Fruit fly (Drosophila melanogaster) whole organism, embryonic: ENCODE results near the gene CG31126.

ENCODE experiments used
- CG1024 ChIP-seq: fragments of 200-800 bp; sonication (Bioruptor generic); IDR thresholded peaks from 2 replicates; pipeline ENCODE4 v1.3.6; 2022; ENCODE audit warnings: missing biosample characterization, missing genetic modification characterization
- CG12104 ChIP-seq: fragments of 200-800 bp; sonication (Bioruptor generic); optimal IDR thresholded peaks from 3 replicates; lab custom pipeline; 2016; ENCODE audit warnings: missing biosample characterization, missing genetic modification characterization
- CG12659 ChIP-seq: fragments of 200-800 bp; sonication (Bioruptor generic); optimal IDR thresholded peaks from 3 replicates; lab custom pipeline; 2017; ENCODE audit warnings: mild to moderate bottlenecking, missing biosample characterization, missing genetic modification reagents, missing genetic modification characterization
- CG13123 ChIP-seq: fragments of 200-800 bp; sonication (Bioruptor generic); optimal IDR thresholded peaks from 2 replicates; lab custom pipeline; 2016; ENCODE audit warnings: missing biosample characterization, missing genetic modification characterization
- CG13424 ChIP-seq: fragments of 200-800 bp; sonication (Bioruptor generic); optimal IDR thresholded peaks from 2 replicates; lab custom pipeline; 2019; ENCODE audit warnings: missing biosample characterization, mild to moderate bottlenecking, missing genetic modification characterization, moderate library complexity
- CG13894 ChIP-seq: fragments of 200-800 bp; sonication (Bioruptor generic); optimal IDR thresholded peaks from 3 replicates; lab custom pipeline; 2018; ENCODE audit warnings: missing biosample characterization, mild to moderate bottlenecking, missing genetic modification characterization, moderate library complexity
- CG14710 ChIP-seq: fragments of 200-800 bp; sonication (Bioruptor generic); optimal IDR thresholded peaks from 3 replicates; lab custom pipeline; 2019; ENCODE audit warnings: missing biosample characterization, mild to moderate bottlenecking, missing genetic modification characterization, moderate library complexity
- CG17912 ChIP-seq: fragments of 200-800 bp; sonication (Bioruptor generic); optimal IDR thresholded peaks from 2 replicates; lab custom pipeline; 2018; ENCODE audit warnings: missing biosample characterization, mild to moderate bottlenecking, missing genetic modification characterization
- CG18476 ChIP-seq: fragments of 200-800 bp; sonication (Bioruptor generic); optimal IDR thresholded peaks from 2 replicates; lab custom pipeline; 2016; ENCODE audit warnings: missing biosample characterization, mild to moderate bottlenecking, missing genetic modification characterization
- CG34422 ChIP-seq: fragments of 200-800 bp; sonication (Bioruptor generic); IDR thresholded peaks from 3 replicates; pipeline ENCODE4 v1.3.6; 2022; ENCODE audit warnings: missing biosample characterization, missing genetic modification characterization
- CG3995 ChIP-seq: fragments of 200-800 bp; sonication (Bioruptor generic); optimal IDR thresholded peaks from 3 replicates; lab custom pipeline; 2016; ENCODE audit warnings: missing biosample characterization, missing genetic modification characterization
- CG6813 ChIP-seq: fragments of 200-800 bp; sonication (Bioruptor generic); optimal IDR thresholded peaks from 2 replicates; lab custom pipeline; 2017; ENCODE audit warnings: missing biosample characterization, missing genetic modification characterization, mild to moderate bottlenecking, moderate library complexity, missing genetic modification reagents
- CG7963 ChIP-seq: fragments of 200-800 bp; sonication (Bioruptor generic); IDR thresholded peaks from 3 replicates; pipeline ENCODE4 v1.3.6; 2022; ENCODE audit warnings: missing biosample characterization, missing genetic modification characterization; ENCODE audit not compliant: partially characterized antibody
- CG8089 ChIP-seq: fragments of 200-800 bp; sonication (Bioruptor generic); optimal IDR thresholded peaks from 3 replicates; lab custom pipeline; 2016; ENCODE audit warnings: missing biosample characterization, missing genetic modification characterization
- Chrac-16 ChIP-seq: fragments of 200-800 bp; sonication (Bioruptor generic); optimal IDR thresholded peaks from 3 replicates; lab custom pipeline; 2016; ENCODE audit warnings: missing biosample characterization, missing genetic modification characterization
- CrebB ChIP-seq: fragments of 200-800 bp; sonication (Bioruptor generic); optimal IDR thresholded peaks from 3 replicates; lab custom pipeline; 2018; ENCODE audit warnings: missing biosample characterization, mild to moderate bottlenecking, missing genetic modification characterization
- Dref ChIP-seq: fragments of 200-800 bp; sonication (Bioruptor generic); IDR thresholded peaks from 2 replicates; pipeline ENCODE4 v1.3.6; 2022; ENCODE audit warnings: missing biosample characterization, missing genetic modification characterization
- Fer2 ChIP-seq: fragments of 200-800 bp; sonication (Bioruptor generic); optimal IDR thresholded peaks from 2 replicates; lab custom pipeline; 2018; ENCODE audit warnings: missing biosample characterization, mild to moderate bottlenecking, missing genetic modification characterization, moderate library complexity
- Gsc ChIP-seq: fragments of 200-800 bp; sonication (Bioruptor generic); IDR thresholded peaks from 2 replicates; pipeline ENCODE4 v1.3.6; 2022; ENCODE audit warnings: missing biosample characterization, missing genetic modification characterization
- Hr39 ChIP-seq: fragments of >200 bp; optimal IDR thresholded peaks from 2 replicates; lab custom pipeline; 2017
- NFAT ChIP-seq: fragments of 200-800 bp; sonication (Bioruptor generic); IDR thresholded peaks from 2 replicates; pipeline ENCODE4 v1.3.6; 2022; ENCODE audit warnings: missing biosample characterization, missing genetic modification characterization
- Pdp1 ChIP-seq, 2 experiments: fragments of 200-800 bp; sonication (Bioruptor generic); optimal IDR thresholded peaks; 3 replicates each; lab custom pipeline; 2016; ENCODE audit warnings: missing biosample characterization in 2 of 2, missing genetic modification characterization in 2 of 2, mild to moderate bottlenecking in 1 of 2, moderate library complexity in 1 of 2
- Side ChIP-seq: fragments of 200-800 bp; sonication (Bioruptor generic); optimal IDR thresholded peaks from 2 replicates; lab custom pipeline; 2016; ENCODE audit warnings: missing biosample characterization, missing genetic modification characterization
- Sox102F ChIP-seq: fragments of 200-800 bp; sonication (Bioruptor generic); optimal IDR thresholded peaks from 2 replicates; lab custom pipeline; 2018; ENCODE audit warnings: missing biosample characterization, mild to moderate bottlenecking, missing genetic modification characterization, moderate library complexity
- Ssrp ChIP-seq: fragments of 200-800 bp; sonication (Bioruptor generic); optimal IDR thresholded peaks from 2 replicates; lab custom pipeline; 2018; ENCODE audit warnings: missing biosample characterization, mild to moderate bottlenecking, missing genetic modification characterization, moderate library complexity
- Stat92E ChIP-seq, 3 experiments: fragments of >200 bp in 2 of 3; fragments of 200-800 bp in 1 of 3; sonication (Bioruptor generic) in 1 of 3; optimal IDR thresholded peaks; 2 replicates each; lab custom pipeline; 2017 to 2019; ENCODE audit warnings: missing biosample characterization in 3 of 3, missing genetic modification characterization in 3 of 3, mild to moderate bottlenecking in 1 of 3, moderate library complexity in 1 of 3
- Trl ChIP-seq, 3 experiments: fragments of >200 bp in 2 of 3; fragments of 200-800 bp in 1 of 3; sonication (Bioruptor generic) in 1 of 3; optimal IDR thresholded peaks; 2 replicates in 1 of 3; 3 replicates in 2 of 3; lab custom pipeline; 2016 to 2017; ENCODE audit warnings: missing biosample characterization in 1 of 3, missing genetic modification characterization in 1 of 3
- Xrp1 ChIP-seq: fragments of 200-800 bp; sonication (Bioruptor generic); IDR thresholded peaks from 2 replicates; pipeline ENCODE4 v1.3.6; 2022; ENCODE audit warnings: missing biosample characterization, missing genetic modification characterization
- abd-A ChIP-seq: fragments of 200-800 bp; sonication (Bioruptor generic); optimal IDR thresholded peaks from 3 replicates; lab custom pipeline; 2019; ENCODE audit warnings: missing biosample characterization, mild to moderate bottlenecking, missing genetic modification characterization, moderate library complexity
- al ChIP-seq: fragments of 200-800 bp; sonication (Bioruptor generic); IDR thresholded peaks from 2 replicates; pipeline ENCODE4 v1.3.6; 2022; ENCODE audit warnings: missing biosample characterization, missing genetic modification characterization
- ase ChIP-seq: fragments of 200-800 bp; sonication (Bioruptor generic); IDR thresholded peaks from 3 replicates; pipeline ENCODE4 v1.3.6; 2022; ENCODE audit warnings: missing biosample characterization, missing genetic modification characterization
- ci ChIP-seq: fragments of 200-800 bp; sonication (Bioruptor generic); IDR thresholded peaks from 3 replicates; pipeline ENCODE4 v1.3.6; 2022; ENCODE audit warnings: missing biosample characterization, missing genetic modification characterization
- dan ChIP-seq: fragments of 200-800 bp; sonication (Bioruptor generic); IDR thresholded peaks from 2 replicates; pipeline ENCODE4 v1.3.6; 2022; ENCODE audit warnings: missing biosample characterization, missing genetic modification characterization
- dpn ChIP-seq, 2 experiments: fragments of 200-800 bp; sonication (Bioruptor generic); optimal IDR thresholded peaks; 3 replicates each; lab custom pipeline; 2016; ENCODE audit warnings: missing biosample characterization in 2 of 2, missing genetic modification characterization in 2 of 2
- ems ChIP-seq: fragments of 200-800 bp; sonication (Bioruptor generic); optimal IDR thresholded peaks from 3 replicates; lab custom pipeline; 2016; ENCODE audit warnings: missing biosample characterization, missing genetic modification characterization
- eyg ChIP-seq: fragments of 200-800 bp; sonication (Bioruptor generic); optimal IDR thresholded peaks from 3 replicates; lab custom pipeline; 2016; ENCODE audit warnings: missing biosample characterization, missing genetic modification characterization
- grn ChIP-seq: fragments of 200-800 bp; sonication (Bioruptor generic); optimal IDR thresholded peaks from 3 replicates; lab custom pipeline; 2017; ENCODE audit warnings: missing biosample characterization, missing genetic modification characterization
- lbe ChIP-seq: fragments of 200-800 bp; sonication (Bioruptor generic); optimal IDR thresholded peaks from 2 replicates; lab custom pipeline; 2016; ENCODE audit warnings: missing biosample characterization, mild to moderate bottlenecking, missing genetic modification characterization
- lilli ChIP-seq: fragments of 200-800 bp; sonication (Bioruptor generic); optimal IDR thresholded peaks from 3 replicates; lab custom pipeline; 2016; ENCODE audit warnings: missing biosample characterization, missing genetic modification characterization
- mirr ChIP-seq: fragments of 200-800 bp; sonication (Bioruptor generic); optimal IDR thresholded peaks from 3 replicates; lab custom pipeline; 2018; ENCODE audit warnings: missing biosample characterization, mild to moderate bottlenecking, missing genetic modification characterization
- nerfin-2 ChIP-seq: fragments of 200-800 bp; sonication (Bioruptor generic); IDR thresholded peaks from 2 replicates; pipeline ENCODE4 v1.3.6; 2022; ENCODE audit warnings: missing biosample characterization, missing genetic modification characterization; ENCODE audit not compliant: partially characterized antibody
- nmo ChIP-seq: fragments of 200-800 bp; sonication (Bioruptor generic); optimal IDR thresholded peaks from 2 replicates; lab custom pipeline; 2018; ENCODE audit warnings: missing biosample characterization, mild to moderate bottlenecking, missing genetic modification characterization, moderate library complexity
- pfk ChIP-seq: fragments of 200-800 bp; sonication (Bioruptor generic); optimal IDR thresholded peaks from 2 replicates; lab custom pipeline; 2018; ENCODE audit warnings: missing biosample characterization, mild to moderate bottlenecking, missing genetic modification characterization, moderate library complexity
- pum ChIP-seq: fragments of 200-800 bp; sonication (Bioruptor generic); optimal IDR thresholded peaks from 2 replicates; lab custom pipeline; 2016; ENCODE audit warnings: missing biosample characterization, missing genetic modification characterization
- repo ChIP-seq: fragments of 200-800 bp; sonication (Bioruptor generic); optimal IDR thresholded peaks from 2 replicates; lab custom pipeline; 2016; ENCODE audit warnings: missing biosample characterization, missing genetic modification characterization
- slbo ChIP-seq: fragments of 200-800 bp; sonication (Bioruptor generic); IDR thresholded peaks from 2 replicates; pipeline ENCODE4 v1.3.6; 2022; ENCODE audit warnings: missing biosample characterization, missing genetic modification characterization
- slou ChIP-seq: fragments of 200-800 bp; sonication (Bioruptor generic); optimal IDR thresholded peaks from 3 replicates; lab custom pipeline; 2016; ENCODE audit warnings: missing biosample characterization, missing genetic modification characterization
- trh ChIP-seq: fragments of 200-800 bp; sonication (Bioruptor generic); optimal IDR thresholded peaks from 2 replicates; lab custom pipeline; 2016; ENCODE audit warnings: missing biosample characterization, missing genetic modification characterization

CG31126 gene

DNA sequence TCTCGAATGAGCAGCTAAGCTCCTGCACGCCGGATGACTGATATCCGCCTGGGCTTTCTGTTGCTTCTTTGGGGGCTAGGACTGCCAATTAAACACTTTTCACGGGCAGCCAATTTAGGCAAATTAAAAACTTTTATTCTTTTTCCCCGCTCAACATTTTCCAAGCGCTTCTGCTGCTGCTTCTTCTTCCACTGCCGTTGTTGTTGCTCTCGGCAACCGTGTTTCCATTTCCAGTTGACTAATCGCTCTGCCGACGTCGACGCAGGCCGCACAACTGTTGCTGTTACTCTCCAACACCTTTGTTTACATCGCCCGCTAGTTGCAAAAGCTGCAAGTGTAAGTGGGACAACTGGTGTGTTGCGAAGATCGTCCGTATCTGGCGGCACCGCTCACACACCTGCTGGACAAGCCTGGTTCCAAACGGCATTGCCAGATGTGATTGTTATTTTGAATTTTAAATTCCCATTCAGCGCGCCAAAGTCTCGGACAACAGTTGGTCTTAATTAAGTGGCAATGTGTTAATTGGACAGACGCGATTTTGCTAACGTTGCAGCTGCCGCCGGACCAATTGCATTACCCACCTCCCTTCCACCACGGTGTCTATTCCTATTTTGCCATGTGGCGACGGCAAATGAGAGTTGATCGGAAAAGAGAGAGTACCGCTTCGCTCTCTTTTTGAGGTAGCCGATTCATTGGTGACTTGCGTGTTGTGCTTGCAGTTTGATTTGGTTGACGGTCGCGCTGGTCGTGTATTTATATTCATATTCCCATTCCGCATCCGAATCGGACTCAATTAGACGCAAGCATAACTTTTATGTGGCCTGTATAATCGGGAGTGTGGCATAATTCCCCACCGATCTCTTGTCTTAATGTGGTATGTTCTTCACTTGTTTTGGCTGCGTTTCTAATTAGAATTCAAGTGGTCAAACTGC, 29.3 kb upstream of the CG31126 start, which contains the start of gene Wsck (continued):
- no peak for TF ChIP-seq pum (GFP tag; lab: Kevin White, UChicago)
- no peak for TF ChIP-seq Hr39
- peak; percentile 40; the same call in 1 of the 2 replicates for TF ChIP-seq nerfin-2 (GFP tag; lab: Robert Waterston, UW)
- TF ChIP-seq slbo (GFP tag; lab: Robert Waterston, UW): 0 out of 2 replicates have a peak, but pooled peaks have one; percentile 11
- TF ChIP-seq CG13424 (tag; lab: Kevin White, UChicago): peak; percentile 2
- no peak for TF ChIP-seq CG6813 (GFP tag; lab: Kevin White, UChicago)
- peak; percentile 73; the same call in 2 of the 3 replicates for TF ChIP-seq CG34422 (GFP tag; lab: Robert Waterston, UW)
- no peak for TF ChIP-seq CG18476
- TF ChIP-seq CG7963 (GFP tag; lab: Robert Waterston, UW): 0 out of 3 replicates have a peak, but pooled peaks have one; percentile 23
- TF ChIP-seq ase (GFP tag; lab: Robert Waterston, UW): no peak
- TF ChIP-seq CG13894 (tag; lab: Kevin White, UChicago): no peak
- peak in 1 of 3 experiments; percentile 65 for TF ChIP-seq Stat92E (GFP tag; optimal IDR thresholded peaks at IDR 0.05; lab: Kevin White, UChicago)
- peak; percentile 35 for TF ChIP-seq CrebB
- TF ChIP-seq Sox102F (GFP tag; lab: Kevin White, UChicago): no peak
- no peak for TF ChIP-seq dpn (GFP tag; optimal IDR thresholded peaks at IDR 0.05; lab: Kevin White, UChicago)
- TF ChIP-seq ci: no peak
- TF ChIP-seq CG8089 (GFP tag; lab: Kevin White, UChicago): no peak
- TF ChIP-seq lilli (GFP tag; lab: Kevin White, UChicago): no peak
- TF ChIP-seq al: no peak
- TF ChIP-seq CG17912 (GFP tag; lab: Kevin White, UChicago): peak; percentile 42
- no peak for TF ChIP-seq repo (GFP tag; lab: Kevin White, UChicago)
- no peak for TF ChIP-seq CG3995 (GFP tag; lab: Kevin White, UChicago)
- no peak for TF ChIP-seq pfk (GFP tag; lab: Kevin White, UChicago)
- TF ChIP-seq eyg (GFP tag; lab: Kevin White, UChicago): no peak
- no peak for TF ChIP-seq slou (GFP tag; lab: Kevin White, UChicago)
- TF ChIP-seq Side (GFP tag; lab: Kevin White, UChicago): no peak
- peak; percentile 27 for TF ChIP-seq nmo (GFP tag; lab: Kevin White, UChicago)
- TF ChIP-seq CG13123 (GFP tag; lab: Kevin White, UChicago): no peak
- no peak for TF ChIP-seq Chrac-16 (GFP tag; lab: Kevin White, UChicago)
- TF ChIP-seq mirr (GFP tag; lab: Kevin White, UChicago): peak; percentile 58
- no peak for TF ChIP-seq grn (GFP tag; lab: Kevin White, UChicago)
- 0 out of 2 replicates have a peak, but pooled peaks have one; percentile 9 for TF ChIP-seq NFAT (GFP tag; lab: Robert Waterston, UW)
- TF ChIP-seq CG12659 (GFP tag; lab: Kevin White, UChicago): peak; percentile 31
- TF ChIP-seq lbe (GFP tag; lab: Kevin White, UChicago): no peak
- no peak for TF ChIP-seq dan (GFP tag; lab: Robert Waterston, UW)
- no peak for TF ChIP-seq ems (GFP tag; lab: Kevin White, UChicago)
- TF ChIP-seq abd-A (tag; lab: Kevin White, UChicago): no peak
- 0 out of 2 replicates have a peak, but pooled peaks have one; percentile 35 for TF ChIP-seq Xrp1 (GFP tag; lab: Robert Waterston, UW)
- TF ChIP-seq CG12104 (GFP tag; lab: Kevin White, UChicago): no peak
- peak; percentile 51 to 74 for TF ChIP-seq Trl (optimal IDR thresholded peaks at IDR 0.05; lab: Kevin White, UChicago)
- peak; percentile 14 for TF ChIP-seq Trl (GFP tag; optimal IDR thresholded peaks at IDR 0.05; lab: Kevin White, UChicago)
- no peak for TF ChIP-seq CG14710 (tag; lab: Kevin White, UChicago)
- peak in 1 of 2 experiments; percentile 20 for TF ChIP-seq Pdp1 (GFP tag; optimal IDR thresholded peaks at IDR 0.05; lab: Kevin White, UChicago)
- TF ChIP-seq trh (GFP tag; lab: Kevin White, UChicago): no peak
- no peak for TF ChIP-seq Ssrp
- TF ChIP-seq Gsc (GFP tag; lab: Robert Waterston, UW): no peak
- TF ChIP-seq CG1024 (GFP tag; lab: Robert Waterston, UW): no peak
- no peak for TF ChIP-seq Fer2 (tag; lab: Kevin White, UChicago)
- TF ChIP-seq Dref: 0 out of 2 replicates have a peak, but pooled peaks have one; percentile 24
